Fruit fly (Drosophila melanogaster): ENCODE measurements around the gene Frl.

Frl gene

dm6 chr3L:14111411-14111810 lies 58.4 kb downstream of the Frl start (continued):
- 0 out of 2 replicates have a peak, but pooled peaks have one; percentile 15 for TF ChIP-seq MBD-R2 (GFP tag; IDR thresholded peaks at IDR 0.05)
- peak; percentile 52 for TF ChIP-seq CG2116 (GFP tag; optimal IDR thresholded peaks at IDR 0.05)
- peak; percentile 71; the same call in 1 of the 2 replicates for TF ChIP-seq HLH3B (GFP tag; IDR thresholded peaks at IDR 0.05)
- TF ChIP-seq Lhr (GFP tag; optimal IDR thresholded peaks at IDR 0.05) = peak; percentile 94
- TF ChIP-seq Kr (GFP tag; optimal IDR thresholded peaks at IDR 0.05) = no peak
- peak; percentile 10 for TF ChIP-seq BEAF-32 (GFP tag; optimal IDR thresholded peaks at IDR 0.05)
- peak; percentile 81 for TF ChIP-seq Gsc (GFP tag; IDR thresholded peaks at IDR 0.05)
- TF ChIP-seq cato (GFP tag; optimal IDR thresholded peaks at IDR 0.05; ENCODE audit: borderline replicate concordance) = peak; percentile 61
- TF ChIP-seq CG1792 (GFP tag; optimal IDR thresholded peaks at IDR 0.05) = peak; percentile 51
- TF ChIP-seq dati (GFP tag; IDR thresholded peaks at IDR 0.05) = no peak
- TF ChIP-seq sug (tag; optimal IDR thresholded peaks at IDR 0.05) = peak; percentile 79
- TF ChIP-seq Trl (optimal IDR thresholded peaks at IDR 0.05) = no peak
- peak; percentile 89 for TF ChIP-seq Trl (GFP tag; optimal IDR thresholded peaks at IDR 0.05)
- peak; percentile 57 for TF ChIP-seq hkb (optimal IDR thresholded peaks at IDR 0.05)
- peak; percentile 39 for TF ChIP-seq hkb (GFP tag; IDR thresholded peaks at IDR 0.05)
- peak; percentile 73; the same call in 1 of the 2 replicates for TF ChIP-seq danr (GFP tag; IDR thresholded peaks at IDR 0.05)
- TF ChIP-seq CG9215 (GFP tag; IDR thresholded peaks at IDR 0.05) = peak; percentile 77
- TF ChIP-seq CG12071 (GFP tag; optimal IDR thresholded peaks at IDR 0.05) = no peak
- peak; percentile 80 for TF ChIP-seq CG7786 (GFP tag; optimal IDR thresholded peaks at IDR 0.05)
- peak; percentile 83 for TF ChIP-seq CG10959 (GFP tag; IDR thresholded peaks at IDR 0.05)
- TF ChIP-seq usp (GFP tag; optimal IDR thresholded peaks at IDR 0.05) = no peak
- peak; percentile 84 for TF ChIP-seq ind (GFP tag; optimal IDR thresholded peaks at IDR 0.05)
- peak; percentile 87 to 90 for TF ChIP-seq dpn (GFP tag; optimal IDR thresholded peaks at IDR 0.05)
- no peak for TF ChIP-seq CG14860 (GFP tag; IDR thresholded peaks at IDR 0.05; ENCODE audit: partially characterized antibody)
- TF ChIP-seq vnd (GFP tag; IDR thresholded peaks at IDR 0.05; ENCODE audit: partially characterized antibody) = no peak
- TF ChIP-seq Ssrp (tag; optimal IDR thresholded peaks at IDR 0.05) = peak; percentile 72
- peak; percentile 33 for TF ChIP-seq CG4707 (GFP tag; optimal IDR thresholded peaks at IDR 0.05)
- peak; percentile 78 for TF ChIP-seq fu2 (GFP tag; optimal IDR thresholded peaks at IDR 0.05)
- no peak for TF ChIP-seq CG34224 (GFP tag; IDR thresholded peaks at IDR 0.05; ENCODE audit: partially characterized antibody)
- TF ChIP-seq emc (GFP tag; optimal IDR thresholded peaks at IDR 0.05) = peak; percentile 67
- TF ChIP-seq klu (GFP tag; IDR thresholded peaks at IDR 0.05) = peak; percentile 70
- TF ChIP-seq CG12942 (GFP tag; optimal IDR thresholded peaks at IDR 0.05) = peak; percentile 76
- peak; percentile 63 for TF ChIP-seq jing (GFP tag; optimal IDR thresholded peaks at IDR 0.05)
- TF ChIP-seq CG16863 (GFP tag; optimal IDR thresholded peaks at IDR 0.05) = peak; percentile 70
- peak; percentile 84 for TF ChIP-seq CG8290 (GFP tag; optimal IDR thresholded peaks at IDR 0.05)
- peak in 1 of 2 experiments; percentile 90 for TF ChIP-seq CG8290 (tag; optimal IDR thresholded peaks at IDR 0.05)
- TF ChIP-seq Meics (GFP tag; optimal IDR thresholded peaks at IDR 0.05) = peak; percentile 68
- TF ChIP-seq ewg (GFP tag; optimal IDR thresholded peaks at IDR 0.05) = peak; percentile 72
- TF ChIP-seq Pdp1 (GFP tag; optimal IDR thresholded peaks at IDR 0.05) = peak; percentile 90 to 92
- no peak for TF ChIP-seq MTF-1 (GFP tag; optimal IDR thresholded peaks at IDR 0.05; ENCODE audit: borderline replicate concordance)
- peak; percentile 93 for TF ChIP-seq CG9932 (GFP tag; IDR thresholded peaks at IDR 0.05)
- peak; percentile 88 for TF ChIP-seq ase (GFP tag; IDR thresholded peaks at IDR 0.05)
- no peak for TF ChIP-seq Eip74EF (GFP tag; optimal IDR thresholded peaks at IDR 0.05)
- TF ChIP-seq CG1602 (GFP tag; optimal IDR thresholded peaks at IDR 0.05) = peak; percentile 89
- TF ChIP-seq CG18619 (GFP tag; optimal IDR thresholded peaks at IDR 0.05) = peak; percentile 69
- TF ChIP-seq dmrt11E (tag; optimal IDR thresholded peaks at IDR 0.05) = peak; percentile 76
- peak; percentile 61; the same call in 1 of the 3 replicates for TF ChIP-seq jigr1 (GFP tag; IDR thresholded peaks at IDR 0.05)
- peak; percentile 21 for TF ChIP-seq run (tag; optimal IDR thresholded peaks at IDR 0.05)
- TF ChIP-seq CG11247 (GFP tag; IDR thresholded peaks at IDR 0.05) = peak; percentile 89
- peak; percentile 84 for TF ChIP-seq amos (GFP tag; IDR thresholded peaks at IDR 0.05; ENCODE audit: partially characterized antibody)
- TF ChIP-seq CrebB (tag; optimal IDR thresholded peaks at IDR 0.05) = no peak
